Fruit fly (Drosophila melanogaster): ENCODE data around the gene CG13950.

The CG13950 gene

DNA sequence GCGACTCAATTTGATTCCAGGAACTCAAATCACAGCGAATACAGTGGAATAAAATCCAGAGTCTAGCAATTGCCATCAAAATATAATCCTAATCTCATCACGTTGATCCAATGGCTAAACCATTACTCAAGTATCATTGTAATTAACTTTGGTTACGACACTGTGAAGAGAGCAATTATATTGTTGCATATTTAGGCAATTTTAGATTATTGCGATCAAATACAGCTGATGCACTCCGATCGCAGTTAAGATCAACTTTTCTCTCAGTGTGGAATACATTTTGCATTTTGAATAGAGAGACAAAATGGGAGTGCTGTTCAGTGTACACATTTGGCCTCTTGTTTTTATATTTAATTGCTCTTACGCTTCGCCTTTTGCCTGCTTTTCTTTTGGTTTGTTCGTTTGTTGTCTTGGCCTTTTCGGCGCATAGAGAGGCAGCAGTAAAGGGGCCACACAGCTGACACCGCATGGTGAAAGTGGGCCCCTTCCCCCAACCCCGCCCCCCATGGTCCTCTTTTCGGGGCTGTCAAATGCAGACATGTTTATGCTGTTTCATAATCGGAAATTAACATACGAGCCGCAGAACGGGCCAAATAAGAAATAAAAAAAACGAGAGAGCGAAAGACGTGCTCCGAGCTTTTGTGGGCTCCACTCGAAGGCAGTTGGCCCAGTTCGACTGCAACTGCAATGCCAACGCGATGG, 13.7 kb upstream of the CG13950 start (continued):
- no peak for TF ChIP-seq vnd (GFP tag; IDR thresholded peaks at IDR 0.05; ENCODE audit: partially characterized antibody)
- TF ChIP-seq Bdp1 (GFP tag; optimal IDR thresholded peaks at IDR 0.05) = no peak
- peak; percentile 46; the same call in 1 of the 2 replicates for TF ChIP-seq esg (GFP tag; conservative IDR thresholded peaks at IDR 0.05)
- no peak for TF ChIP-seq Bteb2 (GFP tag; optimal IDR thresholded peaks at IDR 0.05)
- TF ChIP-seq MTF-1 (GFP tag; optimal IDR thresholded peaks at IDR 0.05; ENCODE audit: borderline replicate concordance) = no peak
- TF ChIP-seq klu (GFP tag; IDR thresholded peaks at IDR 0.05) = no peak
- peak; percentile 79 for TF ChIP-seq CG31441 (GFP tag; IDR thresholded peaks at IDR 0.05)
- TF ChIP-seq sd (tag; optimal IDR thresholded peaks at IDR 0.05) = no peak
- TF ChIP-seq kni (GFP tag; optimal IDR thresholded peaks at IDR 0.05) = peak; percentile 88
- no peak for TF ChIP-seq CG9215 (GFP tag; IDR thresholded peaks at IDR 0.05)
- TF ChIP-seq ftz-f1 (GFP tag; optimal IDR thresholded peaks at IDR 0.05) = no peak
- TF ChIP-seq CG8765 (GFP tag; IDR thresholded peaks at IDR 0.05) = no peak
- TF ChIP-seq aop (GFP tag; IDR thresholded peaks at IDR 0.05) = 0 out of 2 replicates have a peak, but pooled peaks have one; percentile 38
- peak; percentile 51 for TF ChIP-seq sqz (GFP tag; optimal IDR thresholded peaks at IDR 0.05)
- TF ChIP-seq CG3065 (GFP tag; optimal IDR thresholded peaks at IDR 0.05) = peak; percentile 41
- TF ChIP-seq CG6254 (GFP tag; optimal IDR thresholded peaks at IDR 0.05) = peak; percentile 44
- no peak for TF ChIP-seq Atf3 (GFP tag; optimal IDR thresholded peaks at IDR 0.05)
- TF ChIP-seq CG7786 (GFP tag; optimal IDR thresholded peaks at IDR 0.05) = peak; percentile 60
- TF ChIP-seq CG14050 (GFP tag; IDR thresholded peaks at IDR 0.05) = no peak
- TF ChIP-seq CG4854 (GFP tag; optimal IDR thresholded peaks at IDR 0.05) = peak; percentile 27
- TF ChIP-seq Lpt (GFP tag; optimal IDR thresholded peaks at IDR 0.05) = no peak
- peak; percentile 8; the same call in 1 of the 3 replicates for TF ChIP-seq CG34422 (GFP tag; IDR thresholded peaks at IDR 0.05)
- TF ChIP-seq CG11560 (tag; IDR thresholded peaks at IDR 0.05) = no peak
- no peak for TF ChIP-seq CG12104 (GFP tag; optimal IDR thresholded peaks at IDR 0.05)
- TF ChIP-seq Dad (GFP tag; optimal IDR thresholded peaks at IDR 0.05) = peak; percentile 8
- TF ChIP-seq Sox102F (GFP tag; optimal IDR thresholded peaks at IDR 0.05) = peak; percentile 85
- TF ChIP-seq dmrt11E (tag; optimal IDR thresholded peaks at IDR 0.05) = no peak
- TF ChIP-seq CG6813 (GFP tag; optimal IDR thresholded peaks at IDR 0.05) = peak; percentile 41
- no peak for TF ChIP-seq pan (optimal IDR thresholded peaks at IDR 0.05)
- TF ChIP-seq pan (GFP tag; optimal IDR thresholded peaks at IDR 0.05 in 1 of 2, IDR thresholded peaks at IDR 0.05 in 1 of 2) = peak in 1 of 2 experiments; percentile 70
- no peak for TF ChIP-seq grn (GFP tag; optimal IDR thresholded peaks at IDR 0.05)
- no peak for TF ChIP-seq CG13894 (tag; optimal IDR thresholded peaks at IDR 0.05)
- TF ChIP-seq shn (GFP tag; optimal IDR thresholded peaks at IDR 0.05) = peak; percentile 53
- TF ChIP-seq CkIIα-i1 (GFP tag; IDR thresholded peaks at IDR 0.05) = no peak
- peak; percentile 48 for TF ChIP-seq btn (GFP tag; optimal IDR thresholded peaks at IDR 0.05)
- no peak for TF ChIP-seq Nf-YA (GFP tag; IDR thresholded peaks at IDR 0.05)
- TF ChIP-seq bsh (GFP tag; optimal IDR thresholded peaks at IDR 0.05) = peak in 1 of 2 experiments; percentile 73
- TF ChIP-seq CG6654 (GFP tag; optimal IDR thresholded peaks at IDR 0.05) = peak; percentile 22
- TF ChIP-seq onecut (GFP tag; IDR thresholded peaks at IDR 0.05) = peak; percentile 20; the same call in 1 of the 2 replicates
- TF ChIP-seq stc (GFP tag; IDR thresholded peaks at IDR 0.05) = no peak
- peak; percentile 38; the same call in 2 of the 3 replicates for TF ChIP-seq croc (GFP tag; conservative IDR thresholded peaks at IDR 0.05)
- peak; percentile 47 for TF ChIP-seq CG30431 (GFP tag; optimal IDR thresholded peaks at IDR 0.05)
- TF ChIP-seq Eip74EF (GFP tag; optimal IDR thresholded peaks at IDR 0.05) = peak in 1 of 2 experiments; percentile 87
- TF ChIP-seq CG9817 (tag; optimal IDR thresholded peaks at IDR 0.05) = peak; percentile 21
- TF ChIP-seq CG7357 (GFP tag; IDR thresholded peaks at IDR 0.05) = no peak; the same call in 2 of the 3 replicates
- peak; percentile 12 for TF ChIP-seq Jarid2 (GFP tag; optimal IDR thresholded peaks at IDR 0.05)
- peak; percentile 55 for TF ChIP-seq CG12391 (tag; optimal IDR thresholded peaks at IDR 0.05)
- peak; percentile 48 for TF ChIP-seq CG17568 (GFP tag; optimal IDR thresholded peaks at IDR 0.05)
- no peak for TF ChIP-seq CG6765 (GFP tag; optimal IDR thresholded peaks at IDR 0.05)

All from whole organism, embryonic.